In the genomic region with DNA sequence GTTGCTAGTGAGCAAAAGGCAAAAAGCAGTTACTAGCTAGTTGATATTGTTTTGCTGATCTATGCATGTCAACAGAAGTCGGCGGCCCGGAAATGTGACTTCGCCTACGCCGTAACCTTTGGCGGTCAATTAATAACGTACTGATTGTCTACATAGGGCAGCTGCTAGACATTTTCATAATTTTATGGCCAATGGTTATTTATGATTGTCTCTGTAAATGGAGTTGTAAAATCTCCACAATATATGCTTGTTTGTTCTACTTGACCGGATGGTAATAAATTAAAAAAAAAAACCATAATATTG, we compare ENCODE assay signal across 3 fruit fly cellular contexts.
TF ChIP-seq lines count a peak whose summit lies in the region.

No protein-coding gene starts in this region.

- TF ChIP-seq CTCF in whole organism, embryonic (GFP tag; optimal IDR thresholded peaks at IDR 0.05; lab: Kevin White, UChicago), result no peak

TF ChIP-seq in whole organism, adult, 20 proteins besides CTCF, POLR2A, EP300 and RAD21:
- TF ChIP-seq CG7101 (tag; optimal IDR thresholded peaks at IDR 0.05; lab: Kevin White, UChicago) (no peak), kay (GFP tag; lab: Kevin White, UChicago; ENCODE audit: borderline replicate concordance) (peak; percentile 33), CG7045 (GFP tag; optimal IDR thresholded peaks at IDR 0.05; lab: Kevin White, UChicago) (no peak), toe (GFP tag; optimal IDR thresholded peaks at IDR 0.05; lab: Kevin White, UChicago) (no peak), Crg-1 (GFP tag; optimal IDR thresholded peaks at IDR 0.05; lab: Kevin White, UChicago) (no peak), bab1 (GFP tag; optimal IDR thresholded peaks at IDR 0.05; lab: Kevin White, UChicago) (no peak), pad (GFP tag; optimal IDR thresholded peaks at IDR 0.05; lab: Kevin White, UChicago) (no peak), Mnt (GFP tag; optimal IDR thresholded peaks at IDR 0.05; lab: Kevin White, UChicago) (no peak), CG33017 (tag; optimal IDR thresholded peaks at IDR 0.05; lab: Kevin White, UChicago) (no peak)

TF ChIP-seq in whole organism, embryonic, 481 proteins besides CTCF, POLR2A, EP300 and RAD21:
- TF ChIP-seq Atf6 (GFP tag; IDR thresholded peaks at IDR 0.05; lab: Robert Waterston, UW) (no peak), Eip74EF (GFP tag; optimal IDR thresholded peaks at IDR 0.05; lab: Kevin White, UChicago) (peak in 1 of 2 experiments; percentile 65), az2 (GFP tag; optimal IDR thresholded peaks at IDR 0.05; lab: Kevin White, UChicago) (no peak), chinmo (GFP tag; IDR thresholded peaks at IDR 0.05; lab: Robert Waterston, UW; ENCODE audit: partially characterized antibody) (peak; percentile 60; the same call in 1 of the 4 replicates)

TF ChIP-seq in whole organism, prepupa, 60 proteins besides CTCF, POLR2A, EP300 and RAD21:
- TF ChIP-seq svp (GFP tag; lab: Kevin White, UChicago), result peak; percentile 50
- no peak for TF ChIP-seq Gug (GFP tag; IDR thresholded peaks at IDR 0.05; lab: Robert Waterston, UW)
TF ChIP-seq in whole organism, prepupa: peak in this region for 1.
